Worm (Caenorhabditis elegans): ENCODE data around the gene F52C9.5.

ce11 chrIII:5269814-5270213 is 32.2 kb upstream of the F52C9.5 start, which contains the start of gene ZC395.4:
- TF ChIP-seq W03F9.2 (tag; optimal IDR thresholded peaks at IDR 0.05) (no peak), him-1 (tag; optimal IDR thresholded peaks at IDR 0.05) (no peak)

All from whole organism, L4/young adult.